Worm (Caenorhabditis elegans): ENCODE results near the gene K11D9.3.

K11D9.3 gene

DNA sequence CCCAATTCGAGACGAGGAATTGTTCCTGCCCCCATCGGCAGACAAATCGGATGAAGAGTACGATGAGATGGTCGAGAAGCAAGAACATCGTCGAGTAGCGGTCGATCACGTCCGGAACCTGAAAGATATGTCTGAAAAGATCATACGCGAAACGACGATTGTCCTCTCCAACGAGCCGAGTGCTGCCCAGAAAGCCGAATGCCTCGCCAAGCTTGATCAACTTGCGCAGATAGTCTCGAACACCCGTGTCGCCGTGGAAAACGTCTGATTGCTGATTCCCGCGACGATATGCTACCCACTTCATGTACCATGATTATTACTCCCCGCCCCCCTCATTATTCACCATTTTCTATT, 8.4 kb upstream of the K11D9.3 start:
- TF ChIP-seq pag-3 (tag; optimal IDR thresholded peaks at IDR 0.05; ENCODE audit: borderline replicate concordance) (no peak), odd-2 (tag; optimal IDR thresholded peaks at IDR 0.05) (no peak), rnt-1 (tag; optimal IDR thresholded peaks at IDR 0.05) (no peak), ceh-24 (tag; optimal IDR thresholded peaks at IDR 0.05) (no peak), ahr-1 (tag; optimal IDR thresholded peaks at IDR 0.05) (no peak), syd-9 (tag; optimal IDR thresholded peaks at IDR 0.05) (no peak), nhr-232 (tag; optimal IDR thresholded peaks at IDR 0.05) (no peak), sox-2 (GFP tag; IDR thresholded peaks at IDR 0.05) (no peak), pha-4 (tag; optimal IDR thresholded peaks at IDR 0.05) (no peak), ceh-31 (tag; optimal IDR thresholded peaks at IDR 0.05) (no peak), npax-4 (tag; optimal IDR thresholded peaks at IDR 0.05) (no peak)

DNA sequence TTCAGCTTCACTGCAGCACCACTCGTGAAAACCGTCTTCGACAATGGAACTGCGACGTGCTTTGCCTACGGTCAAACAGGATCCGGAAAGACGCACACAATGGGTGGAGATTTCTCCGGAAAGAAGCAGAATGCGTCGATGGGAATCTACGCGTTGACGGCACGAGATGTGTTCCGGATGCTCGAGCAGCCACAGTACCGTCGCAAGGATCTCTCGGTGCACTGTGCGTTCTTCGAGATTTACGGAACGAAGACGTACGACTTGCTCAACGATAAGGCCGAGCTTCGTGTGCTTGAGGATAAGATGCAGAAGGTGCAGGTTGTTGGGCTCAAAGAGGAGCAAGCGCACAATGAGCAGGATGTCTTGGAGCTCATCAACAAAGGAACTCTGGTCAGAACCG, 7.6 kb upstream of the K11D9.3 start:
- TF ChIP-seq lim-6 (tag; optimal IDR thresholded peaks at IDR 0.05), result no peak
- TF ChIP-seq C08G9.2 (tag; optimal IDR thresholded peaks at IDR 0.05), result no peak
- TF ChIP-seq ceh-48 (tag; optimal IDR thresholded peaks at IDR 0.05), result no peak
- TF ChIP-seq ceh-9 (tag; optimal IDR thresholded peaks at IDR 0.05), result no peak
- TF ChIP-seq ets-4 (tag; optimal IDR thresholded peaks at IDR 0.05), result no peak
- no peak for TF ChIP-seq ceh-18 (tag; optimal IDR thresholded peaks at IDR 0.05)

DNA sequence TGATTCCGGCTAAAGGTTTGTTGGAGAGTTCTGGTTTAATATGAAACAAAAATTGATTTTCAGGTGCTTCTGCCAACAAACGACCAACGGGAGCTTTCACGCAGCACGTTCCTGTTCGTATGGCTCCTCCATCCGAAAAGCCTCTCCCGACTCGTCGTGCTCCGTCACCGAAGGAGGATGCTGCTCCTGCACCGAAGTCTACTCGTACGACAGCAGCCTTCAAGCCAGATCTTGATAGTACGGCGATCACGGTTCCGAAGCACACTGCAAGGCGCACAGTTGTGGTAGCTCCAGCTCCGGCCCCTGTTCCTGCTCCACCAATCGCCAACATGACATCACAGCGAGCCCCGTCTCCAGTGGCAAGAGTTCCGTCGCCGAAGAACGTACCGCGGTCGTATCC, 6.8 kb upstream of the K11D9.3 start:
- TF ChIP-seq C08G9.2 (tag; optimal IDR thresholded peaks at IDR 0.05) (peak; percentile 2), odd-2 (tag; optimal IDR thresholded peaks at IDR 0.05) (no peak)

DNA sequence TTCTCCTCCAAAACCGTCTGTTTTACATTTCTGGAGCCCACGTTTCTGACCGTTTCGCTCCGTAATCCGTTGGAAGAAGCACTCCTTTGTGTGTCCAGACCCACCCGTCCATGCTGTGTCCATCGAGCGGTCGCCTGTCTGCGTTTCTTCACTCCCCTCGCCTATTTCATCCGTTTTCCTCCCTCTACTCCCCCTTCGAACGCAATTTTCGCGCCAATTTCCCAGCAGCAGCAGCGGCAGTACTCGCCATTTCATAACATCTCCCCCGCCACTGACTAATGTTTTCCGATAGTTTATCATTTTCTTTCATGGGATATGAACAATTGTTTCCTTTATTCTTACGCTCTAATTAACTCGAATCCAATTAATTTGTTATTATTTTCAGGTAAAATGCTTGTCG, 5.9 kb upstream of the K11D9.3 start:
- TF ChIP-seq C38D4.7 (GFP tag; optimal IDR thresholded peaks at IDR 0.05) (no peak), elt-4 (tag; optimal IDR thresholded peaks at IDR 0.05) (no peak), Y22D7AL.16 (tag; optimal IDR thresholded peaks at IDR 0.05) (no peak), ceh-2 (tag; optimal IDR thresholded peaks at IDR 0.05) (peak; percentile 12), ceh-30 (tag; optimal IDR thresholded peaks at IDR 0.05) (no peak), ahr-1 (tag; optimal IDR thresholded peaks at IDR 0.05) (no peak), dmd-4 (tag; optimal IDR thresholded peaks at IDR 0.05; ENCODE audit: borderline replicate concordance) (no peak), ceh-24 (tag; optimal IDR thresholded peaks at IDR 0.05) (no peak), fkh-10 (GFP tag; optimal IDR thresholded peaks at IDR 0.05) (no peak), unc-86 (tag; optimal IDR thresholded peaks at IDR 0.05) (no peak), T23F11.4 (GFP tag; optimal IDR thresholded peaks at IDR 0.05) (no peak), ceh-48 (tag; optimal IDR thresholded peaks at IDR 0.05) (no peak), lim-6 (tag; optimal IDR thresholded peaks at IDR 0.05) (no peak), pax-1 (tag; optimal IDR thresholded peaks at IDR 0.05) (no peak), rnt-1 (tag; optimal IDR thresholded peaks at IDR 0.05) (peak; percentile 4), odd-2 (tag; optimal IDR thresholded peaks at IDR 0.05) (no peak), hlh-6 (tag; optimal IDR thresholded peaks at IDR 0.05) (peak; percentile 17), C08G9.2 (tag; optimal IDR thresholded peaks at IDR 0.05) (no peak), pha-2 (tag; optimal IDR thresholded peaks at IDR 0.05) (no peak), hlh-30 (tag; optimal IDR thresholded peaks at IDR 0.05; ENCODE audit: insufficient read depth) (no peak), pha-4 (tag; optimal IDR thresholded peaks at IDR 0.05) (no peak), ceh-45 (GFP tag; IDR thresholded peaks at IDR 0.05) (no peak), pqm-1 (tag; optimal IDR thresholded peaks at IDR 0.05) (no peak), ceh-34 (tag; optimal IDR thresholded peaks at IDR 0.05) (peak; percentile 10), F13H6.1 (tag; optimal IDR thresholded peaks at IDR 0.05) (no peak), ceh-19 (GFP tag; optimal IDR thresholded peaks at IDR 0.05) (no peak), sdc-2 (tag; optimal IDR thresholded peaks at IDR 0.05) (no peak), ref-2 (tag; optimal IDR thresholded peaks at IDR 0.05) (peak; percentile 28), tbx-2 (tag; optimal IDR thresholded peaks at IDR 0.05) (peak; percentile 70), unc-3 (GFP tag; conservative IDR thresholded peaks at IDR 0.05) (no peak), unc-3 (tag; optimal IDR thresholded peaks at IDR 0.05) (no peak), madf-2 (tag; optimal IDR thresholded peaks at IDR 0.05) (no peak), che-1 (tag; optimal IDR thresholded peaks at IDR 0.05) (no peak), ttx-3 (tag; optimal IDR thresholded peaks at IDR 0.05) (no peak), hlh-8 (tag; optimal IDR thresholded peaks at IDR 0.05) (no peak), syd-9 (tag; optimal IDR thresholded peaks at IDR 0.05) (no peak), ceh-22 (tag; optimal IDR thresholded peaks at IDR 0.05) (no peak), nhr-11 (tag; optimal IDR thresholded peaks at IDR 0.05) (no peak), npax-4 (tag; optimal IDR thresholded peaks at IDR 0.05) (no peak), sox-4 (tag; optimal IDR thresholded peaks at IDR 0.05) (peak; percentile 30), ama-1 (optimal IDR thresholded peaks at IDR 0.05) (no peak)
